Worm (Caenorhabditis elegans): ENCODE results near the gene C16A11.4.

Gene C16A11.4

DNA sequence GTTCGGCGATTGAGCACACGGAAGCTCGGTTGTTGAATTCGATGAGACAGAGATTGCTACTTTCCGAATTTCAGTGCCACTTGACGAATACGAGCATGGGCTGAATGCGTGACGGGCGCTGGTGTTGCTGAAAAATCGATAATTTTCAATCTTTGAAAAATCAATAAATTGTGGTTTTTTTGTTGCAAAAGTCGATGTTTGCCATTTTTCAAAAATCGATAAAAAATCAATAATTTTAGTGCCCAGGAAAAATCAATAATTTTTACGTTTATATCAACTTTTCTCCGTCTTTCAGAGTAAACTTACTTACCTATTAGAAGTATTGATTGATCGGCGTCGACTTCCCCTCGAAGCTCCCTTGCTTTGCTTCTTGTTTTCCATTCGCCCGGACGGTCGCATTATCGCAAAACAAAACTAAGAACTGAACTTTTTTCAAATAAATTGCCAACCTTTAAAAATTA, 29.7 kb downstream of the C16A11.4 start, which contains the start of gene C16A11.7:
C16A11.7 (minus strand) TSS at position 411 of the 461 bp plus-strand sequence.
- TF ChIP-seq aly-1 (tag; optimal IDR thresholded peaks at IDR 0.05) (no peak), ceh-36 (tag; optimal IDR thresholded peaks at IDR 0.05) (no peak), tra-4 (tag; optimal IDR thresholded peaks at IDR 0.05) (no peak), pes-1 (GFP tag; IDR thresholded peaks at IDR 0.05) (no peak), hmbx-1 (tag; optimal IDR thresholded peaks at IDR 0.05) (no peak), hnd-1 (tag; optimal IDR thresholded peaks at IDR 0.05) (no peak), ets-7 (tag; optimal IDR thresholded peaks at IDR 0.05) (no peak), hmg-4 (GFP tag; optimal IDR thresholded peaks at IDR 0.05) (no peak), ama-1 (optimal IDR thresholded peaks at IDR 0.05) (no peak), ceh-13 (GFP tag; optimal IDR thresholded peaks at IDR 0.05) (no peak), B0310.2 (tag; optimal IDR thresholded peaks at IDR 0.05) (no peak), tbx-37 (GFP tag; conservative IDR thresholded peaks at IDR 0.05) (no peak), scrt-1 (GFP tag; IDR thresholded peaks at IDR 0.05) (no peak), tbx-11 (GFP tag; IDR thresholded peaks at IDR 0.05) (no peak), sea-1 (GFP tag; conservative IDR thresholded peaks at IDR 0.05) (no peak), F13C5.2 (tag; optimal IDR thresholded peaks at IDR 0.05) (no peak), flt-1 (GFP tag; IDR thresholded peaks at IDR 0.05) (no peak)

ce11 chrII:4258683-4259082, 31.8 kb downstream of the C16A11.4 start, which contains the start of gene clec-135:
Gene clec-135, minus strand, starts transcription at chrII:4258783.
- TF ChIP-seq aly-1 (tag; optimal IDR thresholded peaks at IDR 0.05) (no peak), B0310.2 (tag; optimal IDR thresholded peaks at IDR 0.05) (no peak), tbx-11 (GFP tag; IDR thresholded peaks at IDR 0.05) (no peak), tra-4 (tag; optimal IDR thresholded peaks at IDR 0.05) (no peak), ama-1 (optimal IDR thresholded peaks at IDR 0.05) (no peak), hmg-4 (GFP tag; optimal IDR thresholded peaks at IDR 0.05) (no peak), hnd-1 (tag; optimal IDR thresholded peaks at IDR 0.05) (no peak), scrt-1 (GFP tag; IDR thresholded peaks at IDR 0.05) (no peak), F13C5.2 (tag; optimal IDR thresholded peaks at IDR 0.05) (no peak), ets-7 (tag; optimal IDR thresholded peaks at IDR 0.05) (no peak), flt-1 (GFP tag; IDR thresholded peaks at IDR 0.05) (no peak), tbx-37 (GFP tag; conservative IDR thresholded peaks at IDR 0.05) (no peak), hmbx-1 (tag; optimal IDR thresholded peaks at IDR 0.05) (no peak), sea-1 (GFP tag; conservative IDR thresholded peaks at IDR 0.05) (no peak), ceh-36 (tag; optimal IDR thresholded peaks at IDR 0.05) (no peak), ceh-13 (GFP tag; optimal IDR thresholded peaks at IDR 0.05) (no peak), pes-1 (GFP tag; IDR thresholded peaks at IDR 0.05) (no peak)

- TF ChIP-seq hmg-4 (GFP tag; optimal IDR thresholded peaks at IDR 0.05) (no peak), ceh-13 (GFP tag; optimal IDR thresholded peaks at IDR 0.05) (no peak), hmbx-1 (tag; optimal IDR thresholded peaks at IDR 0.05) (no peak), ets-7 (tag; optimal IDR thresholded peaks at IDR 0.05) (no peak), F13C5.2 (tag; optimal IDR thresholded peaks at IDR 0.05) (no peak)
These were observed 40.9 kb downstream of the C16A11.4 start for ce11 chrII:4267711-4268110.

DNA sequence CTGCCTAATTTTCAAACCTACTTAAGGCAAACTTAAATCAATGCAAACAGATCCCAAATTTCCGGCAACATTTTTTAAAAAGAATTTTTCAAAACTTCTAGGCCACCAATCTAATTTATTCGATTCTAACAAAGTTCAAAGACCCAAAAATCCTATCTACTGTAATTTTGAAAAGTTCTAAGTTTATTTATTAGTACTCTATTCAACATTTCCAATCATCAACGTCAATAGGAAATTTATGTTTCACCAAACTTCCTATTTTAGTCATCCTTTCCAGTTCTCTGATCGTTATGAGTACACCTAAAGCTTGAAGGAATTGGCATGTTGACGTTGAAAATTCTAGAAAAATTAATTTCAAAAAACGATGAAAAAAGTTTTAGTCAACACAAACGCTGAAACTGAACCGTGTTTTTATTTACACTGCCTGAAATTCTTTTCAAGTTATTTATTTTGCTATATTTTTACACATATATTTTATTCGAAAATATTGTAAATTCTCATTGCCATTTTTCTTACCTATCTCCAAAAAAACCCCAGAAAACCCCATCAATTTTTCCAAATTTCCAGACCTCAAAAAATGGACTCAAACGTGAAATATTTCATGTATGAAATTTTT, 48.9 kb downstream of the C16A11.4 start, which contains the start of gene npr-42:
npr-42 (plus strand) TSS at position 566 of the 616 bp plus-strand sequence.
- TF ChIP-seq hmg-4 (GFP tag; optimal IDR thresholded peaks at IDR 0.05) = no peak
- TF ChIP-seq ceh-36 (tag; optimal IDR thresholded peaks at IDR 0.05) = no peak
- no peak for TF ChIP-seq hmbx-1 (tag; optimal IDR thresholded peaks at IDR 0.05)
- no peak for TF ChIP-seq pes-1 (GFP tag; IDR thresholded peaks at IDR 0.05)
- no peak for TF ChIP-seq ets-7 (tag; optimal IDR thresholded peaks at IDR 0.05)
- TF ChIP-seq hnd-1 (tag; optimal IDR thresholded peaks at IDR 0.05) = no peak
- no peak for TF ChIP-seq aly-1 (tag; optimal IDR thresholded peaks at IDR 0.05)
- no peak for TF ChIP-seq scrt-1 (GFP tag; IDR thresholded peaks at IDR 0.05)
- TF ChIP-seq ama-1 (optimal IDR thresholded peaks at IDR 0.05) = no peak
- no peak for TF ChIP-seq tra-4 (tag; optimal IDR thresholded peaks at IDR 0.05)
- no peak for TF ChIP-seq sea-1 (GFP tag; conservative IDR thresholded peaks at IDR 0.05)
- TF ChIP-seq B0310.2 (tag; optimal IDR thresholded peaks at IDR 0.05) = no peak
- no peak for TF ChIP-seq F13C5.2 (tag; optimal IDR thresholded peaks at IDR 0.05)
- TF ChIP-seq flt-1 (GFP tag; IDR thresholded peaks at IDR 0.05) = no peak
- no peak for TF ChIP-seq tbx-11 (GFP tag; IDR thresholded peaks at IDR 0.05)
- TF ChIP-seq tbx-37 (GFP tag; conservative IDR thresholded peaks at IDR 0.05) = no peak
- TF ChIP-seq ceh-13 (GFP tag; optimal IDR thresholded peaks at IDR 0.05) = no peak

ce11 chrII:4276924-4277323, 50.1 kb downstream of the C16A11.4 start:
- TF ChIP-seq tbx-11 (GFP tag; IDR thresholded peaks at IDR 0.05) (no peak), aly-1 (tag; optimal IDR thresholded peaks at IDR 0.05) (no peak), F13C5.2 (tag; optimal IDR thresholded peaks at IDR 0.05) (no peak), tbx-37 (GFP tag; conservative IDR thresholded peaks at IDR 0.05) (no peak), pes-1 (GFP tag; IDR thresholded peaks at IDR 0.05) (no peak), tra-4 (tag; optimal IDR thresholded peaks at IDR 0.05) (no peak), sea-1 (GFP tag; conservative IDR thresholded peaks at IDR 0.05) (no peak), B0310.2 (tag; optimal IDR thresholded peaks at IDR 0.05) (no peak), ceh-13 (GFP tag; optimal IDR thresholded peaks at IDR 0.05) (no peak), scrt-1 (GFP tag; IDR thresholded peaks at IDR 0.05) (no peak), hmg-4 (GFP tag; optimal IDR thresholded peaks at IDR 0.05) (no peak), ceh-36 (tag; optimal IDR thresholded peaks at IDR 0.05) (no peak), hmbx-1 (tag; optimal IDR thresholded peaks at IDR 0.05) (no peak), ama-1 (optimal IDR thresholded peaks at IDR 0.05) (no peak), flt-1 (GFP tag; IDR thresholded peaks at IDR 0.05) (no peak), hnd-1 (tag; optimal IDR thresholded peaks at IDR 0.05) (no peak), ets-7 (tag; optimal IDR thresholded peaks at IDR 0.05) (no peak)

ce11 chrII:4277639-4278038, 50.8 kb downstream of the C16A11.4 start:
- peak; percentile 93 for TF ChIP-seq ceh-36 (tag; optimal IDR thresholded peaks at IDR 0.05)
- no peak for TF ChIP-seq hmbx-1 (tag; optimal IDR thresholded peaks at IDR 0.05)
- no peak for TF ChIP-seq tbx-11 (GFP tag; IDR thresholded peaks at IDR 0.05)
